Fruit fly (Drosophila melanogaster) whole organism, embryonic: Measurements from ENCODE around the gene shi.

Source experiments
- ATbp ChIP-seq: fragments of 200-800 bp; sonication (Bioruptor generic); optimal IDR thresholded peaks from 2 replicates; lab custom pipeline; 2017; ENCODE audit warnings: missing biosample characterization, mild to moderate bottlenecking, missing genetic modification characterization, missing genetic modification reagents
- B-H1 ChIP-seq: fragments of 200-800 bp; sonication (Bioruptor generic); IDR thresholded peaks from 3 replicates; pipeline ENCODE4 v1.3.6; 2022; ENCODE audit warnings: missing biosample characterization, missing genetic modification characterization
- BtbVII ChIP-seq: fragments of 200-800 bp; sonication (Bioruptor generic); optimal IDR thresholded peaks from 3 replicates; lab custom pipeline; 2017; ENCODE audit warnings: missing biosample characterization, mild to moderate bottlenecking, missing genetic modification characterization
- CG10147 ChIP-seq: fragments of 200-800 bp; sonication (Bioruptor generic); optimal IDR thresholded peaks from 2 replicates; lab custom pipeline; 2019; ENCODE audit warnings: missing biosample characterization, mild to moderate bottlenecking, missing genetic modification characterization, moderate library complexity
- CG10267 ChIP-seq: fragments of 200-800 bp; sonication (Bioruptor generic); optimal IDR thresholded peaks from 2 replicates; lab custom pipeline; 2018; ENCODE audit warnings: missing biosample characterization, mild to moderate bottlenecking, missing genetic modification characterization, moderate library complexity
- CG10274 ChIP-seq: fragments of 200-800 bp; sonication (Bioruptor generic); optimal IDR thresholded peaks from 3 replicates; lab custom pipeline; 2017; ENCODE audit warnings: missing biosample characterization, mild to moderate bottlenecking, missing genetic modification characterization
- CG10543 ChIP-seq: fragments of 200-800 bp; sonication (Bioruptor generic); optimal IDR thresholded peaks from 3 replicates; lab custom pipeline; 2017; ENCODE audit warnings: missing biosample characterization, mild to moderate bottlenecking, missing genetic modification characterization, moderate library complexity
- CG11247 ChIP-seq: fragments of 200-800 bp; sonication (Bioruptor generic); IDR thresholded peaks from 2 replicates; pipeline ENCODE4 v1.3.6; 2022; ENCODE audit warnings: missing biosample characterization, missing genetic modification characterization
- CG11504 ChIP-seq: fragments of 200-800 bp; sonication (Bioruptor generic); optimal IDR thresholded peaks from 3 replicates; lab custom pipeline; 2019; ENCODE audit warnings: missing biosample characterization, mild to moderate bottlenecking, missing genetic modification characterization, moderate library complexity
- CG11560 ChIP-seq: fragments of 200-800 bp; sonication (Bioruptor generic); IDR thresholded peaks from 3 replicates; pipeline ENCODE4 v1.3.6; 2022; ENCODE audit warnings: missing biosample characterization, missing genetic modification characterization
- CG12299 ChIP-seq: fragments of 200-800 bp; sonication (Bioruptor generic); optimal IDR thresholded peaks from 2 replicates; lab custom pipeline; 2018; ENCODE audit warnings: missing biosample characterization, mild to moderate bottlenecking, missing genetic modification characterization
- CG1602 ChIP-seq: fragments of 200-800 bp; sonication (Bioruptor generic); optimal IDR thresholded peaks from 3 replicates; lab custom pipeline; 2016; ENCODE audit warnings: missing biosample characterization, missing genetic modification characterization
- CG18764 ChIP-seq: fragments of 200-800 bp; sonication (Bioruptor generic); optimal IDR thresholded peaks from 3 replicates; lab custom pipeline; 2016; ENCODE audit warnings: missing biosample characterization, missing genetic modification characterization
- CG30403 ChIP-seq: fragments of 200-800 bp; sonication (Bioruptor generic); optimal IDR thresholded peaks from 3 replicates; lab custom pipeline; 2016; ENCODE audit warnings: missing biosample characterization, missing genetic modification characterization
- CG3281 ChIP-seq: fragments of 200-800 bp; sonication (Bioruptor generic); optimal IDR thresholded peaks from 3 replicates; lab custom pipeline; 2017; ENCODE audit warnings: missing biosample characterization, mild to moderate bottlenecking, missing genetic modification characterization
- CG3407 ChIP-seq: fragments of 200-800 bp; sonication (Bioruptor generic); optimal IDR thresholded peaks from 2 replicates; lab custom pipeline; 2018; ENCODE audit warnings: missing biosample characterization, mild to moderate bottlenecking, missing genetic modification characterization
- CG42726 ChIP-seq: fragments of 200-800 bp; sonication (Bioruptor generic); IDR thresholded peaks from 2 replicates; pipeline ENCODE4 v1.3.6; 2022; ENCODE audit warnings: missing biosample characterization, missing genetic modification characterization; ENCODE audit not compliant: partially characterized antibody
- CG4424 ChIP-seq: fragments of 200-800 bp; sonication (Bioruptor generic); optimal IDR thresholded peaks from 3 replicates; lab custom pipeline; 2016; ENCODE audit warnings: missing biosample characterization, missing genetic modification characterization
- CG4854 ChIP-seq: fragments of 200-800 bp; sonication (Bioruptor generic); optimal IDR thresholded peaks from 2 replicates; lab custom pipeline; 2016; ENCODE audit warnings: missing biosample characterization, missing genetic modification characterization, inconsistent platforms
- CG6175 ChIP-seq: fragments of 200-800 bp; sonication (Bioruptor generic); IDR thresholded peaks from 3 replicates; pipeline ENCODE4 v1.3.6; 2022; ENCODE audit warnings: missing biosample characterization, missing genetic modification characterization
- CG7357 ChIP-seq: fragments of 200-800 bp; sonication (Bioruptor generic); IDR thresholded peaks from 3 replicates; pipeline ENCODE4 v1.3.6; 2022; ENCODE audit warnings: missing biosample characterization, missing genetic modification characterization
- CG7963 ChIP-seq: fragments of 200-800 bp; sonication (Bioruptor generic); IDR thresholded peaks from 3 replicates; pipeline ENCODE4 v1.3.6; 2022; ENCODE audit warnings: missing biosample characterization, missing genetic modification characterization; ENCODE audit not compliant: partially characterized antibody
- CG8290 ChIP-seq, 3 experiments: fragments of 200-800 bp; sonication (Bioruptor generic); optimal IDR thresholded peaks; 2 replicates each; lab custom pipeline; 2016 to 2019; ENCODE audit warnings: missing biosample characterization in 3 of 3, missing genetic modification characterization in 3 of 3, mild to moderate bottlenecking in 2 of 3, moderate library complexity in 1 of 3
- CG8388 ChIP-seq: fragments of 200-800 bp; sonication (Bioruptor generic); optimal IDR thresholded peaks from 2 replicates; lab custom pipeline; 2019; ENCODE audit warnings: missing biosample characterization, mild to moderate bottlenecking, missing genetic modification characterization, moderate library complexity
- CG9932 ChIP-seq: fragments of 200-800 bp; sonication (Bioruptor generic); IDR thresholded peaks from 2 replicates; pipeline ENCODE4 v1.3.6; 2022; ENCODE audit warnings: missing biosample characterization, missing genetic modification characterization
- CkIIα-i1 ChIP-seq: fragments of 200-800 bp; sonication (Bioruptor generic); IDR thresholded peaks from 2 replicates; pipeline ENCODE4 v1.3.6; 2022; ENCODE audit warnings: missing biosample characterization, missing genetic modification characterization
- Dip2 ChIP-seq: fragments of 200-800 bp; sonication (Bioruptor generic); IDR thresholded peaks from 2 replicates; pipeline ENCODE4 v1.3.6; 2022; ENCODE audit warnings: missing biosample characterization, missing genetic modification characterization
- HHEX ChIP-seq: fragments of 200-800 bp; sonication (Bioruptor generic); optimal IDR thresholded peaks from 3 replicates; lab custom pipeline; 2017; ENCODE audit warnings: missing biosample characterization, mild to moderate bottlenecking, missing genetic modification characterization, missing genetic modification reagents
- HLH3B ChIP-seq: fragments of 200-800 bp; sonication (Bioruptor generic); IDR thresholded peaks from 2 replicates; pipeline ENCODE4 v1.3.6; 2022; ENCODE audit warnings: missing biosample characterization, missing genetic modification characterization
- NfI ChIP-seq: fragments of 200-800 bp; sonication (Bioruptor generic); optimal IDR thresholded peaks from 3 replicates; lab custom pipeline; 2018; ENCODE audit warnings: missing biosample characterization, mild to moderate bottlenecking, missing genetic modification characterization, moderate library complexity
- Oaz ChIP-seq: fragments of 200-800 bp; sonication (Bioruptor generic); IDR thresholded peaks from 2 replicates; pipeline ENCODE4 v1.3.6; 2022; ENCODE audit warnings: missing biosample characterization, missing genetic modification characterization
- Opbp ChIP-seq: fragments of 200-800 bp; sonication (Bioruptor generic); IDR thresholded peaks from 3 replicates; pipeline ENCODE4 v1.3.6; 2022; ENCODE audit warnings: missing biosample characterization, missing genetic modification characterization; ENCODE audit not compliant: partially characterized antibody
- Six4 ChIP-seq: fragments of 200-800 bp; sonication (Bioruptor generic); optimal IDR thresholded peaks from 2 replicates; lab custom pipeline; 2016; ENCODE audit warnings: missing biosample characterization, missing genetic modification characterization
- YL-1 ChIP-seq: fragments of 200-800 bp; sonication (Bioruptor generic); optimal IDR thresholded peaks from 3 replicates; lab custom pipeline; 2017; ENCODE audit warnings: missing biosample characterization, mild to moderate bottlenecking, missing genetic modification characterization
- amos ChIP-seq: fragments of 200-800 bp; sonication (Bioruptor generic); IDR thresholded peaks from 2 replicates; pipeline ENCODE4 v1.3.6; 2022; ENCODE audit warnings: missing biosample characterization, missing genetic modification characterization; ENCODE audit not compliant: partially characterized antibody
- ato ChIP-seq: fragments of 200-800 bp; sonication (Bioruptor generic); IDR thresholded peaks from 2 replicates; pipeline ENCODE4 v1.3.6; 2022; ENCODE audit warnings: missing biosample characterization, missing genetic modification characterization; ENCODE audit not compliant: partially characterized antibody
- crol ChIP-seq: fragments of 200-800 bp; sonication (Bioruptor generic); IDR thresholded peaks from 2 replicates; pipeline ENCODE4 v1.3.6; 2022; ENCODE audit warnings: missing biosample characterization, missing genetic modification characterization
- cwo ChIP-seq: fragments of 200-800 bp; sonication (Bioruptor generic); optimal IDR thresholded peaks from 3 replicates; lab custom pipeline; 2017; ENCODE audit warnings: missing biosample characterization, missing genetic modification characterization, mild to moderate bottlenecking, moderate library complexity, missing genetic modification reagents
- dmrt11E ChIP-seq: fragments of 200-800 bp; sonication (Bioruptor generic); optimal IDR thresholded peaks from 3 replicates; lab custom pipeline; 2018; ENCODE audit warnings: missing biosample characterization, mild to moderate bottlenecking, missing genetic modification characterization, moderate library complexity
- fru ChIP-seq: fragments of >200 bp; optimal IDR thresholded peaks from 2 replicates; lab custom pipeline; 2017
- insv ChIP-seq, 2 experiments: fragments of 200-800 bp; sonication (Bioruptor generic); optimal IDR thresholded peaks; 3 replicates each; lab custom pipeline; 2016 to 2018; ENCODE audit warnings: missing biosample characterization in 2 of 2, missing genetic modification characterization in 2 of 2
- klu ChIP-seq: fragments of 200-800 bp; sonication (Bioruptor generic); IDR thresholded peaks from 2 replicates; pipeline ENCODE4 v1.3.6; 2022; ENCODE audit warnings: missing biosample characterization, missing genetic modification characterization
- mam ChIP-seq: fragments of 200-800 bp; sonication (Bioruptor generic); optimal IDR thresholded peaks from 3 replicates; lab custom pipeline; 2016; ENCODE audit warnings: missing biosample characterization, missing genetic modification characterization
- onecut ChIP-seq: fragments of 200-800 bp; sonication (Bioruptor generic); IDR thresholded peaks from 2 replicates; pipeline ENCODE4 v1.3.6; 2022; ENCODE audit warnings: missing biosample characterization, missing genetic modification characterization
- pita ChIP-seq: fragments of 200-800 bp; sonication (Bioruptor generic); optimal IDR thresholded peaks from 2 replicates; lab custom pipeline; 2017; ENCODE audit warnings: missing biosample characterization, mild to moderate bottlenecking, missing genetic modification characterization
- sima ChIP-seq: fragments of 200-800 bp; sonication (Bioruptor generic); optimal IDR thresholded peaks from 2 replicates; lab custom pipeline; 2016; ENCODE audit warnings: missing biosample characterization, missing genetic modification characterization
- sisA ChIP-seq: fragments of 200-800 bp; sonication (Bioruptor generic); IDR thresholded peaks from 2 replicates; pipeline ENCODE4 v1.3.6; 2022; ENCODE audit warnings: missing biosample characterization, missing genetic modification characterization
- sqz ChIP-seq: fragments of 200-800 bp; sonication (Bioruptor generic); optimal IDR thresholded peaks from 3 replicates; lab custom pipeline; 2018; ENCODE audit warnings: missing biosample characterization, mild to moderate bottlenecking, missing genetic modification characterization
- tio ChIP-seq: fragments of 200-800 bp; sonication (Bioruptor generic); optimal IDR thresholded peaks from 2 replicates; lab custom pipeline; 2017; ENCODE audit warnings: missing biosample characterization, missing genetic modification characterization, inconsistent platforms
- tup ChIP-seq: fragments of 200-800 bp; sonication (Bioruptor generic); optimal IDR thresholded peaks from 2 replicates; lab custom pipeline; 2016; ENCODE audit warnings: missing biosample characterization, mild to moderate bottlenecking, missing genetic modification characterization, moderate library complexity
- wek ChIP-seq: fragments of 200-800 bp; sonication (Bioruptor generic); optimal IDR thresholded peaks from 3 replicates; lab custom pipeline; 2018; ENCODE audit warnings: missing biosample characterization, mild to moderate bottlenecking, missing genetic modification characterization, moderate library complexity

Gene shi

dm6 chrX:15891606-15892345, at the start of gene shi (continued):
- TF ChIP-seq dmrt11E (no peak), CG11560 (peak; percentile 95), onecut (GFP tag; lab: Robert Waterston, UW) (peak; percentile 22), CG18764 (GFP tag; lab: Kevin White, UChicago) (no peak), CG9932 (GFP tag; lab: Robert Waterston, UW) (no peak), CG11504 (no peak), Six4 (GFP tag; lab: Kevin White, UChicago) (no peak), sisA (GFP tag; lab: Robert Waterston, UW) (no peak), tio (no peak), NfI (GFP tag; lab: Kevin White, UChicago) (no peak), sima (no peak), Oaz (GFP tag; lab: Robert Waterston, UW) (no peak), CG7963 (GFP tag; lab: Robert Waterston, UW) (peak; percentile 98), CG30403 (GFP tag; lab: Kevin White, UChicago) (no peak), CG10543 (GFP tag; lab: Kevin White, UChicago) (peak; percentile 10), CG10274 (GFP tag; lab: Kevin White, UChicago) (no peak), YL-1 (no peak), CG6175 (GFP tag; lab: Robert Waterston, UW) (no peak), CG7357 (GFP tag; lab: Robert Waterston, UW) (peak; percentile 51; the same call in 1 of the 3 replicates), CG3407 (GFP tag; lab: Kevin White, UChicago) (no peak), CG4424 (GFP tag; lab: Kevin White, UChicago) (no peak), CG3281 (GFP tag; lab: Kevin White, UChicago) (no peak), CG11247 (GFP tag; lab: Robert Waterston, UW) (no peak), CG12299 (no peak), CG10147 (GFP tag; lab: Kevin White, UChicago) (no peak), crol (GFP tag; lab: Robert Waterston, UW) (no peak), B-H1 (no peak), ATbp (GFP tag; lab: Kevin White, UChicago) (no peak), HHEX (no peak), wek (GFP tag; lab: Kevin White, UChicago) (no peak), CkIIα-i1 (GFP tag; lab: Robert Waterston, UW) (no peak), HLH3B (GFP tag; lab: Robert Waterston, UW) (no peak), fru (no peak), amos (peak; percentile 99), CG42726 (GFP tag; lab: Robert Waterston, UW) (peak; percentile 98)

- no peak for TF ChIP-seq Dip2 (GFP tag; lab: Robert Waterston, UW)
- no peak for TF ChIP-seq BtbVII (GFP tag; lab: Kevin White, UChicago)
- TF ChIP-seq sqz (GFP tag; lab: Kevin White, UChicago) = no peak
- no peak for TF ChIP-seq cwo (GFP tag; lab: Kevin White, UChicago)
- TF ChIP-seq Opbp (GFP tag; lab: Robert Waterston, UW) = peak; percentile 71; the same call in 2 of the 3 replicates
- no peak for TF ChIP-seq CG8388 (GFP tag; lab: Kevin White, UChicago)
- TF ChIP-seq tup = no peak
- peak; percentile 23 for TF ChIP-seq CG10267 (tag; lab: Kevin White, UChicago)
- no peak for TF ChIP-seq pita (GFP tag; lab: Kevin White, UChicago)
- no peak for TF ChIP-seq ato (GFP tag; lab: Robert Waterston, UW)
- TF ChIP-seq klu (GFP tag; lab: Robert Waterston, UW) = no peak; the same call in 1 of the 2 replicates
- TF ChIP-seq mam = peak; percentile 91
- TF ChIP-seq CG1602 (GFP tag; lab: Kevin White, UChicago) = no peak
- TF ChIP-seq CG8290 (GFP tag; optimal IDR thresholded peaks at IDR 0.05; lab: Kevin White, UChicago) = peak; percentile 84
- no peak for TF ChIP-seq CG8290 (tag; optimal IDR thresholded peaks at IDR 0.05; lab: Kevin White, UChicago)
- peak in 1 of 2 experiments; percentile 40 for TF ChIP-seq insv (GFP tag; optimal IDR thresholded peaks at IDR 0.05; lab: Kevin White, UChicago)
- TF ChIP-seq CG4854 (GFP tag; lab: Kevin White, UChicago) = no peak
Observed at dm6 chrX:15844139-15844538, 47.8 kb upstream of the shi start, which contains the start of the genes ArgRS and CG8578. ArgRS (minus strand) TSS chrX:15844145. CG8578 (plus strand) TSS chrX:15844476.
